Worm (Caenorhabditis elegans): ENCODE data around the gene cnc-5.
A peak's percentile ranks its signal among the peaks of the same experiment; 100 is the strongest.

The cnc-5 gene

DNA sequence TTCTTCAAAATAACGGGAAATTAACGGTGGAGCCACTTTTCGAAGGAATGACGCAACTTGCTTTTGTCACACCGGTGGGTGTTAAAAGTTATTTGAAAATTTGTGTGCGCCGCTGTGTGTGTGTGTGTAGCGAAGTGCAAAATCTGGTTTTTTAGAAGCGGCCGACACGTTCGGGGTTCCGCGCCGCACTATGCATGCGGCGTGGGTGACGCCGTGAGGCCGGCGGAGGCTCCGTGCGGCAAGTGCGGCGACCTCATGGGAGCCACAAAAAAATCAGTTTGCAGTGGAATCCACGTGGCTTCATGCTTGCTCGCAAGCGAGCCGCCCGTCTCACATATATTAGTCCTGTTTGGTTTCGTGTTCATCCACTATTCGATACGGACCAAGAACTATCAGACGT is 10.1 kb downstream of the cnc-5 start (continued):
- 0 out of 2 replicates have a peak, but pooled peaks have one; percentile 9 for TF ChIP-seq dmd-8 (GFP tag; IDR thresholded peaks at IDR 0.05)
- TF ChIP-seq Y48G9A.11 (GFP tag; IDR thresholded peaks at IDR 0.05), result peak; percentile 37; the same call in 1 of the 2 replicates
- TF ChIP-seq snpc-4 (tag; optimal IDR thresholded peaks at IDR 0.05), result no peak
- no peak for TF ChIP-seq spr-1 (tag; optimal IDR thresholded peaks at IDR 0.05)
- no peak for TF ChIP-seq unc-130 (GFP tag; optimal IDR thresholded peaks at IDR 0.05)
- TF ChIP-seq ceh-62 (tag; optimal IDR thresholded peaks at IDR 0.05), result no peak
- TF ChIP-seq ZK337.2 (GFP tag; IDR thresholded peaks at IDR 0.05), result no peak
- TF ChIP-seq F49E8.2 (tag; optimal IDR thresholded peaks at IDR 0.05; ENCODE audit: borderline replicate concordance), result no peak
- no peak for TF ChIP-seq nhr-6 (tag; optimal IDR thresholded peaks at IDR 0.05)
- TF ChIP-seq tra-1 (GFP tag; IDR thresholded peaks at IDR 0.05), result no peak
- TF ChIP-seq set-16 (GFP tag; IDR thresholded peaks at IDR 0.05), result peak; percentile 86
- TF ChIP-seq ztf-11 (tag; optimal IDR thresholded peaks at IDR 0.05), result no peak
- TF ChIP-seq spr-3 (GFP tag; optimal IDR thresholded peaks at IDR 0.05), result no peak
- TF ChIP-seq nhr-10 (tag; optimal IDR thresholded peaks at IDR 0.05), result no peak
- TF ChIP-seq dmd-6 (GFP tag; IDR thresholded peaks at IDR 0.05), result no peak

DNA sequence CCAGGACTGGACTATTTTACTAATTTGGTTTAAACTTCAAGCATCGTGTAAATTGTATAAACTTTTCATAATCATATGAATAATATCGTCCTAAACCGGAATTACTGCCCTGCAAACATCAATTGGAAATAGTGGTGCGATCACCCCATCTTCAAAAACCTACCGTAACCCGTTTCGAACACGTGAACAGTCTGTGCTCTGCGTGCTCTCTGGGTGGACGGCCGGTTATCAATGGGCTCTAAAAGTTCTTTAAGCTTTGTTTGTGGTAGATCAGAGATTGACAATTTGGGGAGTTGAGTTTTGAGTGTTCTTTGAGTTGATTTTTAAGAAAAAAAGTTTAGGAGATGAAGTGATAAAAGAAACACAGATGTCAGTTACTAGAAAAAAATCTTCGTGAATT is 11.4 kb downstream of the cnc-5 start:
- peak; percentile 77 for TF ChIP-seq hlh-11 (tag; optimal IDR thresholded peaks at IDR 0.05)
- TF ChIP-seq tra-1 (GFP tag; IDR thresholded peaks at IDR 0.05), result peak; percentile 34; the same call in 1 of the 2 replicates
- no peak for TF ChIP-seq egl-27 (tag; optimal IDR thresholded peaks at IDR 0.05)
- no peak for TF ChIP-seq nhr-25 (tag; optimal IDR thresholded peaks at IDR 0.05; ENCODE audit: borderline replicate concordance, insufficient read depth)
- peak in 1 of 2 experiments; percentile 22 for TF ChIP-seq lsy-2 (tag; optimal IDR thresholded peaks at IDR 0.05)
- TF ChIP-seq mxl-3 (GFP tag; optimal IDR thresholded peaks at IDR 0.05), result no peak
- TF ChIP-seq hif-1 (tag; optimal IDR thresholded peaks at IDR 0.05), result peak in 1 of 2 experiments; percentile 15
- peak; percentile 64 for TF ChIP-seq nhr-10 (tag; optimal IDR thresholded peaks at IDR 0.05)
- TF ChIP-seq R02D3.7 (tag; optimal IDR thresholded peaks at IDR 0.05), result no peak
- no peak for TF ChIP-seq nhr-41 (GFP tag; IDR thresholded peaks at IDR 0.05)
- TF ChIP-seq ctbp-1 (GFP tag; IDR thresholded peaks at IDR 0.05), result no peak
- no peak for TF ChIP-seq Y5F2A.4 (GFP tag; optimal IDR thresholded peaks at IDR 0.05)
- TF ChIP-seq nhr-48 (tag; optimal IDR thresholded peaks at IDR 0.05), result peak; percentile 72
- peak; percentile 89 for TF ChIP-seq nhr-77 (tag; optimal IDR thresholded peaks at IDR 0.05)
- TF ChIP-seq ceh-20 (GFP tag; IDR thresholded peaks at IDR 0.05), result no peak
- peak; percentile 34; the same call in 1 of the 2 replicates for TF ChIP-seq pha-4 (GFP tag; IDR thresholded peaks at IDR 0.05)
- no peak for TF ChIP-seq pha-4 (tag; optimal IDR thresholded peaks at IDR 0.05)
- TF ChIP-seq nhr-102 (tag; optimal IDR thresholded peaks at IDR 0.05), result peak; percentile 65
- no peak for TF ChIP-seq duxl-1 (tag; optimal IDR thresholded peaks at IDR 0.05; ENCODE audit: poor library complexity)
- TF ChIP-seq cey-2 (tag; optimal IDR thresholded peaks at IDR 0.05; ENCODE audit: borderline replicate concordance, insufficient read depth), result no peak
- TF ChIP-seq nhr-111 (GFP tag; optimal IDR thresholded peaks at IDR 0.05), result no peak
- TF ChIP-seq mdl-1 (tag; optimal IDR thresholded peaks at IDR 0.05), result peak in 1 of 2 experiments; percentile 3
- no peak for TF ChIP-seq ZK337.2 (GFP tag; IDR thresholded peaks at IDR 0.05)
- TF ChIP-seq hlh-30 (tag; optimal IDR thresholded peaks at IDR 0.05; ENCODE audit: insufficient read depth), result peak; percentile 35
- TF ChIP-seq dve-1 (tag; optimal IDR thresholded peaks at IDR 0.05; ENCODE audit: insufficient read depth), result peak; percentile 95
- TF ChIP-seq T26A8.4 (GFP tag; IDR thresholded peaks at IDR 0.05), result no peak
- peak; percentile 96 for TF ChIP-seq dmd-6 (GFP tag; IDR thresholded peaks at IDR 0.05)
- TF ChIP-seq nhr-28 (tag; optimal IDR thresholded peaks at IDR 0.05), result peak; percentile 72
- TF ChIP-seq mxl-2 (GFP tag; conservative IDR thresholded peaks at IDR 0.05), result peak; percentile 92
- TF ChIP-seq F49E8.2 (tag; optimal IDR thresholded peaks at IDR 0.05; ENCODE audit: borderline replicate concordance), result no peak
- no peak for TF ChIP-seq lin-1 (GFP tag; IDR thresholded peaks at IDR 0.05)
- TF ChIP-seq mdt-29 (GFP tag; IDR thresholded peaks at IDR 0.05), result peak; percentile 91
- no peak for TF ChIP-seq snpc-1.2 (GFP tag; IDR thresholded peaks at IDR 0.05)
- TF ChIP-seq daf-16 (GFP tag; optimal IDR thresholded peaks at IDR 0.05), result no peak
- peak; percentile 82 for TF ChIP-seq daf-16 (tag; optimal IDR thresholded peaks at IDR 0.05)

Measured in whole organism, L4 larva.